Fruit fly (Drosophila melanogaster): ENCODE measurements around the gene Neto.
A peak's percentile ranks its signal among the peaks of the same experiment; 100 is the strongest.

DNA sequence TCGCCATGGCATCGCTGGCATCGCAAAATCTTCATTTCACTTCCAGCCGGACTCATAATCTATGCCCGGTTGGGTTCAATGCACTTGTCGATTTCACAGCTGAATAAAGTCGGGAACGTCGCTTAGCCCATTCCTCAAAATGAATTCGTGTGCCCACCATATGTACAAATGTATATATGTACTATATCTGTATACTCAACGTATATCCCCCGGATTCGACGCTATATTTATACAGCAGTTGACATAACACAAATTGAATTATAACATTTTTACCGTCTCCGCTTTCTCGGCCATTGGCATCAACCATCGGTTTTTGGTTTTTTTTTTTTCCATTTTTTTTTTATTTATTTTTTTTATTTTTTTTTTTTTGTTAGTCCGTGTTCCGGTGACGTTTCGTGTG is 124.6 kb downstream of the Neto start:
- no peak for TF ChIP-seq CG6276 (GFP tag; optimal IDR thresholded peaks at IDR 0.05)
- no peak for TF ChIP-seq pdm3 (GFP tag; optimal IDR thresholded peaks at IDR 0.05)
- no peak for TF ChIP-seq CG32006 (GFP tag; optimal IDR thresholded peaks at IDR 0.05)
- no peak for TF ChIP-seq Sox14 (GFP tag; optimal IDR thresholded peaks at IDR 0.05)
- TF ChIP-seq fd85E (GFP tag; optimal IDR thresholded peaks at IDR 0.05): no peak
- TF ChIP-seq spab (GFP tag; optimal IDR thresholded peaks at IDR 0.05): no peak
- no peak for TF ChIP-seq CG3919 (GFP tag; optimal IDR thresholded peaks at IDR 0.05)
- TF ChIP-seq achi (GFP tag; optimal IDR thresholded peaks at IDR 0.05): no peak
- no peak for TF ChIP-seq OdsH (GFP tag; optimal IDR thresholded peaks at IDR 0.05)
- no peak for TF ChIP-seq CG11762 (GFP tag; optimal IDR thresholded peaks at IDR 0.05; ENCODE audit: insufficient read depth)
- TF ChIP-seq CG11902 (GFP tag; optimal IDR thresholded peaks at IDR 0.05): no peak
- TF ChIP-seq Ets21C (GFP tag; optimal IDR thresholded peaks at IDR 0.05): no peak
- TF ChIP-seq Lpt (GFP tag; optimal IDR thresholded peaks at IDR 0.05): no peak
- peak; percentile 72 for TF ChIP-seq svp (GFP tag)
